Worm (Caenorhabditis elegans) whole organism, L4/young adult: Measurements from ENCODE around the gene F14H3.3.

ENCODE experiments used
- W03F9.2 ChIP-seq: fragments of 150-350 bp; optimal IDR thresholded peaks from 2 replicates; lab custom pipeline; 2014; ENCODE audit warnings: missing biosample characterization, missing genetic modification characterization
- him-1 ChIP-seq: sonication (generic microtip); optimal IDR thresholded peaks from 2 replicates; lab custom pipeline; 2016; ENCODE audit warnings: missing genotype, missing genetic modification reagents, missing genetic modification characterization, missing compliant biosample characterization

DNA sequence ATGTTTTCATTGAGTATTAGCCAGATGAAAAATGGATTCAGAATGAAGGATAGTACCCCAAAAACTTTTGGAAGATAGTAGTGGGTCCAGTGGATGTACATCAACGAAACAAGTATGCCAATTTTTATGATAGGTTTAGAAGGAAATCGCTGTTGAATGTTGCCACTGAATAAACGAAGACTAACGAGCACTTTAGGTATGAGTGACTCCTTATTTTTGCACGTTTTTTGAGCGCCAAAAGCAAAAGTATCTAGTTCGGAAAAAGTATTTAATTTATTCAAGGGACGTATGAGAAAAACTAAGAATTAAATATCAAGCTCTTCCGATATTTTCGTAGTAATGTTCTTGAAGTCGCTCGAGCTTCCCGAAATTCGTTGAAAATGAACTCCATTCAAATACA is 20.6 kb upstream of the F14H3.3 start, which contains the start of gene srj-10:
- TF ChIP-seq him-1 (tag; lab: Kevin White, UChicago) (no peak), W03F9.2 (tag; lab: Kevin White, UChicago) (no peak)
